Fruit fly (Drosophila melanogaster) whole organism, embryonic: Measurements from ENCODE around the gene CG14277.

Experiments used
- CG10462 ChIP-seq: fragments of 200-800 bp; sonication (Bioruptor generic); optimal IDR thresholded peaks from 2 replicates; lab custom pipeline; 2016; ENCODE audit warnings: missing biosample characterization, missing genetic modification characterization
- CG10654 ChIP-seq: fragments of 200-800 bp; sonication (Bioruptor generic); optimal IDR thresholded peaks from 2 replicates; lab custom pipeline; 2016; ENCODE audit warnings: missing biosample characterization, missing genetic modification characterization
- CG11696 ChIP-seq: fragments of 200-800 bp; sonication (Bioruptor generic); IDR thresholded peaks from 2 replicates; pipeline ENCODE4 v1.3.6; 2022; ENCODE audit warnings: missing biosample characterization, missing genetic modification characterization
- CG12769 ChIP-seq: fragments of 200-800 bp; sonication (Bioruptor generic); optimal IDR thresholded peaks from 2 replicates; lab custom pipeline; 2019; ENCODE audit warnings: missing biosample characterization, mild to moderate bottlenecking, missing genetic modification characterization, moderate library complexity
- CG13123 ChIP-seq: fragments of 200-800 bp; sonication (Bioruptor generic); optimal IDR thresholded peaks from 2 replicates; lab custom pipeline; 2016; ENCODE audit warnings: missing biosample characterization, missing genetic modification characterization
- CG14441 ChIP-seq: fragments of 200-800 bp; sonication (Bioruptor generic); IDR thresholded peaks from 2 replicates; pipeline ENCODE4 v1.3.6; 2022; ENCODE audit warnings: missing biosample characterization, missing genetic modification characterization
- CG14667 ChIP-seq: fragments of 200-800 bp; sonication (Bioruptor generic); IDR thresholded peaks from 2 replicates; pipeline ENCODE4 v1.3.6; 2022; ENCODE audit warnings: missing biosample characterization, missing genetic modification characterization
- CG15696 ChIP-seq: fragments of 200-800 bp; sonication (Bioruptor generic); optimal IDR thresholded peaks from 2 replicates; lab custom pipeline; 2019; ENCODE audit warnings: missing biosample characterization, mild to moderate bottlenecking, missing genetic modification characterization, moderate library complexity
- CG1602 ChIP-seq: fragments of 200-800 bp; sonication (Bioruptor generic); optimal IDR thresholded peaks from 3 replicates; lab custom pipeline; 2016; ENCODE audit warnings: missing biosample characterization, missing genetic modification characterization
- CG17328 ChIP-seq: fragments of 200-800 bp; sonication (Bioruptor generic); IDR thresholded peaks from 2 replicates; pipeline ENCODE4 v1.3.6; 2022; ENCODE audit warnings: missing biosample characterization, missing genetic modification characterization
- CG18476 ChIP-seq: fragments of 200-800 bp; sonication (Bioruptor generic); optimal IDR thresholded peaks from 2 replicates; lab custom pipeline; 2016; ENCODE audit warnings: missing biosample characterization, mild to moderate bottlenecking, missing genetic modification characterization
- CG2120 ChIP-seq: fragments of 200-800 bp; sonication (Bioruptor generic); optimal IDR thresholded peaks from 3 replicates; lab custom pipeline; 2016; ENCODE audit warnings: missing biosample characterization, missing genetic modification characterization
- CG31441 ChIP-seq: fragments of 200-800 bp; sonication (Bioruptor generic); IDR thresholded peaks from 2 replicates; pipeline ENCODE4 v1.3.6; 2022; ENCODE audit warnings: missing biosample characterization, missing genetic modification characterization
- CG3407 ChIP-seq: fragments of 200-800 bp; sonication (Bioruptor generic); optimal IDR thresholded peaks from 2 replicates; lab custom pipeline; 2018; ENCODE audit warnings: missing biosample characterization, mild to moderate bottlenecking, missing genetic modification characterization
- CG34224 ChIP-seq: fragments of 200-800 bp; sonication (Bioruptor generic); IDR thresholded peaks from 3 replicates; pipeline ENCODE4 v1.3.6; 2022; ENCODE audit warnings: missing biosample characterization, missing genetic modification characterization; ENCODE audit not compliant: partially characterized antibody
- CG3847 ChIP-seq: fragments of 200-800 bp; sonication (Bioruptor generic); IDR thresholded peaks from 2 replicates; pipeline ENCODE4 v1.3.6; 2022; ENCODE audit warnings: missing biosample characterization, missing genetic modification characterization
- CG4707 ChIP-seq: fragments of 200-800 bp; sonication (Bioruptor generic); optimal IDR thresholded peaks from 2 replicates; lab custom pipeline; 2018; ENCODE audit warnings: missing biosample characterization, mild to moderate bottlenecking, missing genetic modification characterization, moderate library complexity
- CG7963 ChIP-seq: fragments of 200-800 bp; sonication (Bioruptor generic); IDR thresholded peaks from 3 replicates; pipeline ENCODE4 v1.3.6; 2022; ENCODE audit warnings: missing biosample characterization, missing genetic modification characterization; ENCODE audit not compliant: partially characterized antibody
- CG8359 ChIP-seq: fragments of 200-800 bp; sonication (Bioruptor generic); optimal IDR thresholded peaks from 2 replicates; lab custom pipeline; 2017; ENCODE audit warnings: missing biosample characterization, mild to moderate bottlenecking, missing genetic modification characterization, borderline replicate concordance
- Dbx ChIP-seq: fragments of 200-800 bp; sonication (Bioruptor generic); IDR thresholded peaks from 3 replicates; pipeline ENCODE4 v1.3.6; 2022; ENCODE audit warnings: missing biosample characterization, missing genetic modification characterization
- Doc2 ChIP-seq: fragments of 200-800 bp; sonication (Bioruptor generic); IDR thresholded peaks from 2 replicates; pipeline ENCODE4 v1.3.6; 2022; ENCODE audit warnings: missing biosample characterization, missing genetic modification characterization
- Ets97D ChIP-seq: fragments of 200-800 bp; sonication (Bioruptor generic); optimal IDR thresholded peaks from 3 replicates; lab custom pipeline; 2016; ENCODE audit warnings: missing biosample characterization, missing genetic modification characterization
- Hr3 ChIP-seq: fragments of 200-800 bp; sonication (Bioruptor generic); optimal IDR thresholded peaks from 3 replicates; lab custom pipeline; 2016; ENCODE audit warnings: missing biosample characterization, missing genetic modification characterization
- Hsf ChIP-seq: fragments of 200-800 bp; sonication (Bioruptor generic); optimal IDR thresholded peaks from 3 replicates; lab custom pipeline; 2016; ENCODE audit warnings: missing biosample characterization, missing genetic modification characterization
- Lim3 ChIP-seq: fragments of 200-800 bp; sonication (Bioruptor generic); IDR thresholded peaks from 2 replicates; pipeline ENCODE4 v1.3.6; 2022; ENCODE audit warnings: missing biosample characterization, missing genetic modification characterization
- MESR4 ChIP-seq: fragments of 200-800 bp; sonication (Bioruptor generic); optimal IDR thresholded peaks from 2 replicates; lab custom pipeline; 2018; ENCODE audit warnings: missing biosample characterization, mild to moderate bottlenecking, missing genetic modification characterization, moderate library complexity
- Mad ChIP-seq: fragments of 200-800 bp; sonication (Bioruptor generic); optimal IDR thresholded peaks from 2 replicates; lab custom pipeline; 2016; ENCODE audit warnings: missing biosample characterization, missing genetic modification characterization
- Max ChIP-seq: fragments of 200-800 bp; sonication (Bioruptor generic); optimal IDR thresholded peaks from 2 replicates; lab custom pipeline; 2016; ENCODE audit warnings: missing biosample characterization, mild to moderate bottlenecking, missing genetic modification characterization
- Mrtf ChIP-seq: fragments of 200-800 bp; sonication (Bioruptor generic); IDR thresholded peaks from 3 replicates; pipeline ENCODE4 v1.3.6; 2022; ENCODE audit warnings: missing biosample characterization, missing genetic modification characterization
- Oaz ChIP-seq: fragments of 200-800 bp; sonication (Bioruptor generic); IDR thresholded peaks from 2 replicates; pipeline ENCODE4 v1.3.6; 2022; ENCODE audit warnings: missing biosample characterization, missing genetic modification characterization
- Rx ChIP-seq: fragments of 200-800 bp; sonication (Bioruptor generic); IDR thresholded peaks from 2 replicates; pipeline ENCODE4 v1.3.6; 2022; ENCODE audit warnings: missing biosample characterization, missing genetic modification characterization
- Sin3A ChIP-seq: fragments of >200 bp; optimal IDR thresholded peaks from 2 replicates; lab custom pipeline; 2018
- aop ChIP-seq: fragments of 200-800 bp; sonication (Bioruptor generic); IDR thresholded peaks from 2 replicates; pipeline ENCODE4 v1.3.6; 2022; ENCODE audit warnings: missing biosample characterization, missing genetic modification characterization
- ash1 ChIP-seq: fragments of 200-800 bp; sonication (Bioruptor generic); optimal IDR thresholded peaks from 2 replicates; lab custom pipeline; 2018; ENCODE audit warnings: missing biosample characterization, mild to moderate bottlenecking, missing genetic modification characterization
- bbx ChIP-seq: fragments of 200-800 bp; sonication (Bioruptor generic); IDR thresholded peaks from 2 replicates; pipeline ENCODE4 v1.3.6; 2022; ENCODE audit warnings: missing biosample characterization, missing genetic modification characterization; ENCODE audit not compliant: partially characterized antibody
- fd3F ChIP-seq: fragments of 200-800 bp; sonication (Bioruptor generic); optimal IDR thresholded peaks from 2 replicates; lab custom pipeline; 2018; ENCODE audit warnings: missing biosample characterization, mild to moderate bottlenecking, missing genetic modification characterization, moderate library complexity
- gro ChIP-seq: fragments of 200-800 bp; sonication (Bioruptor generic); optimal IDR thresholded peaks from 2 replicates; lab custom pipeline; 2016; ENCODE audit warnings: missing biosample characterization, missing genetic modification characterization
- gsb-n ChIP-seq: fragments of 200-800 bp; sonication (Bioruptor generic); optimal IDR thresholded peaks from 3 replicates; lab custom pipeline; 2018; ENCODE audit warnings: missing biosample characterization, mild to moderate bottlenecking, missing genetic modification characterization
- inv ChIP-seq: fragments of 200-800 bp; sonication (Bioruptor generic); IDR thresholded peaks from 2 replicates; pipeline ENCODE4 v1.3.6; 2022; ENCODE audit warnings: missing biosample characterization, missing genetic modification characterization; ENCODE audit not compliant: partially characterized antibody
- lov ChIP-seq, 2 experiments: fragments of 200-800 bp in 1 of 2; fragments of >200 bp in 1 of 2; sonication (Bioruptor generic) in 1 of 2; IDR thresholded peaks in 1 of 2; optimal IDR thresholded peaks in 1 of 2; 2 replicates in 1 of 2; 3 replicates in 1 of 2; pipeline versions ENCODE4 v1.3.6 to Lab custom; 2017 to 2022; ENCODE audit warnings: missing biosample characterization in 1 of 2, missing genetic modification characterization in 1 of 2
- mld ChIP-seq: fragments of 200-800 bp; sonication (Bioruptor generic); IDR thresholded peaks from 3 replicates; pipeline ENCODE4 v1.3.6; 2022; ENCODE audit warnings: missing biosample characterization, missing genetic modification characterization; ENCODE audit not compliant: partially characterized antibody
- nau ChIP-seq: fragments of 200-800 bp; sonication (Bioruptor generic); optimal IDR thresholded peaks from 3 replicates; lab custom pipeline; 2017; ENCODE audit warnings: missing biosample characterization, mild to moderate bottlenecking, missing genetic modification characterization, missing genetic modification reagents
- nom ChIP-seq: fragments of 200-800 bp; sonication (Bioruptor generic); optimal IDR thresholded peaks from 2 replicates; lab custom pipeline; 2017; ENCODE audit warnings: missing biosample characterization, missing genetic modification characterization, mild to moderate bottlenecking, moderate library complexity, missing genetic modification reagents
- pho ChIP-seq: fragments of 200-800 bp; sonication (Bioruptor generic); optimal IDR thresholded peaks from 2 replicates; lab custom pipeline; 2016; ENCODE audit warnings: missing biosample characterization, missing genetic modification characterization
- scrt ChIP-seq: fragments of 200-800 bp; sonication (Bioruptor generic); optimal IDR thresholded peaks from 2 replicates; lab custom pipeline; 2018; ENCODE audit warnings: missing biosample characterization, mild to moderate bottlenecking, missing genetic modification characterization, moderate library complexity
- sqz ChIP-seq: fragments of 200-800 bp; sonication (Bioruptor generic); optimal IDR thresholded peaks from 3 replicates; lab custom pipeline; 2018; ENCODE audit warnings: missing biosample characterization, mild to moderate bottlenecking, missing genetic modification characterization
- trem ChIP-seq: fragments of 200-800 bp; optimal IDR thresholded peaks from 3 replicates; lab custom pipeline; 2019; ENCODE audit warnings: missing biosample characterization, mild to moderate bottlenecking, missing genetic modification characterization, moderate library complexity
- vvl ChIP-seq: fragments of 200-800 bp; sonication (Bioruptor generic); IDR thresholded peaks from 2 replicates; pipeline ENCODE4 v1.3.6; 2022; ENCODE audit warnings: missing biosample characterization, missing genetic modification characterization
- wek ChIP-seq: fragments of 200-800 bp; sonication (Bioruptor generic); optimal IDR thresholded peaks from 3 replicates; lab custom pipeline; 2018; ENCODE audit warnings: missing biosample characterization, mild to moderate bottlenecking, missing genetic modification characterization, moderate library complexity

Gene CG14277

DNA sequence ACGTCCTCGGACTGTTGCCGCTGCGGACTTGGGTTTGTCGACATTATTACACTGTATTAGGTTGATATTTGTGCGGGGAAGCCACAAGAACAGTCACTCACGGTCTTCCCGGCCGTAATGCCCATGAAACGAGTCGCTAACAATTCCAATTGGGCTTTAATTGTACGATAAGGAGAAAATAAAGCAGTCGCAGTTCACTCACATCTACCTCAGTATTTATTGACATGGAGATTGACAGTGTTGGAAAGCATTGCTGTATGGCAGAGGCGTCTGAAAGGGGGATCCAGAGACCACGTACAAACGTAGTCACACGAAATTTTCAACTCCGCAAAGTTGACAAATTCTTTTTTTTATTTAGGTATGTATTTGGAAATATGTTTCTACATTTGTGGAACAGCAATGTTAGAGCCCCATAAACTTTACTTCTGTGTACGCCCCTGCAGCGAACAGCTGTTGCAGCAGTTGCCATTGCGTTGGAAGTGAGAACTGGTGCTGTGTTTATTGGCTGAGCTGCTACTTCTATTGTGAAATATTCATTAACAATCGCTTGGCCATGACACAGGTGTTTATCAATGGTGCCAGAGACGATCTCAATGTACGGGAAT is 29.5 kb upstream of the CG14277 start, which contains the start of the genes CG8372 and CG8360 (continued):
- peak; percentile 99 for TF ChIP-seq Hr3 (GFP tag; lab: Kevin White, UChicago)
- TF ChIP-seq CG1602: peak; percentile 99
- peak; percentile 99 for TF ChIP-seq Mrtf (GFP tag; lab: Robert Waterston, UW)
- TF ChIP-seq Doc2 (GFP tag; lab: Robert Waterston, UW): peak; percentile 94
- peak; percentile 99 for TF ChIP-seq Rx (GFP tag; lab: Robert Waterston, UW)
- peak; percentile 95 for TF ChIP-seq ash1 (GFP tag; lab: Kevin White, UChicago)
- TF ChIP-seq Mad (GFP tag; lab: Kevin White, UChicago): peak; percentile 99
- peak; percentile 95 for TF ChIP-seq gsb-n (tag; lab: Kevin White, UChicago)
- peak; percentile 93 for TF ChIP-seq CG8359 (GFP tag; lab: Kevin White, UChicago)
- peak; percentile 96 for TF ChIP-seq CG15696 (tag; lab: Kevin White, UChicago)
- peak; percentile 91 for TF ChIP-seq wek (GFP tag; lab: Kevin White, UChicago)
- TF ChIP-seq sqz (GFP tag; lab: Kevin White, UChicago): peak; percentile 96
- peak; percentile 99 for TF ChIP-seq CG14441 (GFP tag; lab: Robert Waterston, UW)
- TF ChIP-seq lov (optimal IDR thresholded peaks at IDR 0.05; lab: Kevin White, UChicago): no peak
- TF ChIP-seq lov (GFP tag; IDR thresholded peaks at IDR 0.05; lab: Robert Waterston, UW): peak; percentile 99
- peak; percentile 95 for TF ChIP-seq CG4707 (GFP tag; lab: Kevin White, UChicago)
- TF ChIP-seq trem (tag; lab: Kevin White, UChicago): peak; percentile 96
- TF ChIP-seq CG3407 (GFP tag; lab: Kevin White, UChicago): peak; percentile 97
- peak; percentile 98 for TF ChIP-seq CG13123 (GFP tag; lab: Kevin White, UChicago)
- TF ChIP-seq gro (GFP tag; lab: Kevin White, UChicago): peak; percentile 99
- peak; percentile 98 for TF ChIP-seq Oaz
- no peak for TF ChIP-seq mld (GFP tag; lab: Robert Waterston, UW)
- TF ChIP-seq CG2120 (GFP tag; lab: Kevin White, UChicago): peak; percentile 99
- peak; percentile 96 for TF ChIP-seq scrt (GFP tag; lab: Kevin White, UChicago)
- TF ChIP-seq CG3847 (GFP tag; lab: Robert Waterston, UW): peak; percentile 99
- TF ChIP-seq CG7963 (GFP tag; lab: Robert Waterston, UW): no peak
- TF ChIP-seq pho: peak; percentile 99
- TF ChIP-seq aop: peak; percentile 95
- peak; percentile 46; the same call in 1 of the 2 replicates for TF ChIP-seq inv
- TF ChIP-seq CG10654 (GFP tag; lab: Kevin White, UChicago): peak; percentile 99
- peak; percentile 42; the same call in 2 of the 3 replicates for TF ChIP-seq CG34224 (GFP tag; lab: Robert Waterston, UW)
- peak; percentile 65 for TF ChIP-seq Sin3A
- TF ChIP-seq Ets97D (GFP tag; lab: Kevin White, UChicago): peak; percentile 96
- TF ChIP-seq CG31441 (GFP tag; lab: Robert Waterston, UW): peak; percentile 98
- TF ChIP-seq CG10462: peak; percentile 99
- peak; percentile 98 for TF ChIP-seq CG18476 (GFP tag; lab: Kevin White, UChicago)
- peak; percentile 98 for TF ChIP-seq CG12769 (tag; lab: Kevin White, UChicago)
- peak; percentile 99 for TF ChIP-seq CG17328 (GFP tag; lab: Robert Waterston, UW)
- TF ChIP-seq CG14667 (GFP tag; lab: Robert Waterston, UW): peak; percentile 99
- peak; percentile 93 for TF ChIP-seq MESR4 (GFP tag; lab: Kevin White, UChicago)
- TF ChIP-seq nom (GFP tag; lab: Kevin White, UChicago): peak; percentile 98
- TF ChIP-seq Dbx (GFP tag; lab: Robert Waterston, UW): peak; percentile 98
- TF ChIP-seq Max: peak; percentile 99
- no peak for TF ChIP-seq bbx (GFP tag; lab: Robert Waterston, UW)
- TF ChIP-seq Lim3 (GFP tag; lab: Robert Waterston, UW): peak; percentile 97
- TF ChIP-seq nau (GFP tag; lab: Kevin White, UChicago): peak; percentile 99
- TF ChIP-seq Hsf (GFP tag; lab: Kevin White, UChicago): peak; percentile 99
- TF ChIP-seq CG11696 (GFP tag; lab: Robert Waterston, UW): peak; percentile 96
- TF ChIP-seq fd3F (GFP tag; lab: Kevin White, UChicago): peak; percentile 96
- peak; percentile 100 for TF ChIP-seq vvl
